Worm (Caenorhabditis elegans) whole organism, young adult: ENCODE data around the gene nspc-20.

ENCODE experiments used
- B0035.1 ChIP-seq: sonication (generic microtip); optimal IDR thresholded peaks from 2 replicates; lab custom pipeline; 2016; ENCODE audit warnings: missing genetic modification characterization, mild to moderate bottlenecking, missing compliant biosample characterization, missing genotype, missing genetic modification reagents
- B0261.1 ChIP-seq: sonication (generic microtip); optimal IDR thresholded peaks from 2 replicates; lab custom pipeline; 2016; ENCODE audit warnings: mild to moderate bottlenecking, missing genetic modification characterization, moderate library complexity, missing compliant biosample characterization
- F10E7.11 ChIP-seq: sonication (generic microtip); optimal IDR thresholded peaks from 2 replicates; lab custom pipeline; 2017; ENCODE audit warnings: mild to moderate bottlenecking, missing genetic modification characterization, moderate library complexity, missing compliant biosample characterization
- F22D6.2 ChIP-seq: sonication (generic microtip); optimal IDR thresholded peaks from 2 replicates; lab custom pipeline; 2016; ENCODE audit warnings: mild to moderate bottlenecking, missing genetic modification characterization, missing compliant biosample characterization
- F33H1.4 ChIP-seq: fragments of 200-800 bp; sonication (Bioruptor generic); IDR thresholded peaks from 2 replicates; pipeline ENCODE4 v1.3.6; 2022; ENCODE audit warnings: missing genetic modification reagents, missing genetic modification characterization, missing compliant biosample characterization
- F37B4.10 ChIP-seq: fragments of 200-800 bp; sonication (Bioruptor generic); IDR thresholded peaks from 2 replicates; pipeline ENCODE4 v1.3.6; 2022; ENCODE audit warnings: missing genetic modification characterization, missing compliant biosample characterization
- F49E8.2 ChIP-seq: sonication (generic microtip); optimal IDR thresholded peaks from 3 replicates; lab custom pipeline; 2017; ENCODE audit warnings: missing genetic modification characterization, mild to moderate bottlenecking, missing compliant biosample characterization, antibody characterized with exemption, moderate library complexity; ENCODE audit not compliant: insufficient read depth
- F55B11.4 ChIP-seq: sonication (generic microtip); optimal IDR thresholded peaks from 2 replicates; lab custom pipeline; 2016; ENCODE audit warnings: missing compliant biosample characterization, missing genetic modification characterization, borderline replicate concordance; ENCODE audit not compliant: insufficient read depth
- Y53F4B.3 ChIP-seq: fragments of 200-800 bp; sonication (Bioruptor generic); IDR thresholded peaks from 2 replicates; pipeline ENCODE4 v1.3.6; 2022; ENCODE audit warnings: missing genetic modification reagents, missing genetic modification characterization, missing compliant biosample characterization
- Y56A3A.18 ChIP-seq: fragments of 200-800 bp; sonication (Bioruptor generic); IDR thresholded peaks from 2 replicates; pipeline ENCODE4 v1.3.6; 2022; ENCODE audit warnings: missing genetic modification reagents, missing genetic modification characterization, missing compliant biosample characterization
- aptf-2 ChIP-seq: fragments of 200-800 bp; sonication (Bioruptor generic); conservative IDR thresholded peaks from 2 replicates; pipeline ENCODE4 v1.3.6; 2022; ENCODE audit warnings: missing genetic modification reagents, missing genetic modification characterization, missing compliant biosample characterization
- aptf-3 ChIP-seq: fragments of 200-800 bp; sonication (Bioruptor generic); IDR thresholded peaks from 2 replicates; pipeline ENCODE4 v1.3.6; 2022; ENCODE audit warnings: missing genetic modification characterization, missing compliant biosample characterization
- atf-7 ChIP-seq: sonication (generic microtip); optimal IDR thresholded peaks from 2 replicates; lab custom pipeline; 2017; ENCODE audit warnings: mild to moderate bottlenecking, missing genetic modification characterization, missing compliant biosample characterization
- athp-1 ChIP-seq: sonication (generic microtip); optimal IDR thresholded peaks from 2 replicates; lab custom pipeline; 2017; ENCODE audit warnings: mild to moderate bottlenecking, missing genetic modification characterization, missing compliant biosample characterization
- attf-5 ChIP-seq: fragments of 200-800 bp; sonication (Bioruptor generic); optimal IDR thresholded peaks from 2 replicates; lab custom pipeline; 2018; ENCODE audit warnings: mild to moderate bottlenecking, missing genetic modification characterization, missing compliant biosample characterization
- attf-6 ChIP-seq: fragments of 200-800 bp; sonication (Bioruptor generic); IDR thresholded peaks from 2 replicates; pipeline ENCODE4 v1.3.6; 2022; ENCODE audit warnings: missing genetic modification reagents, missing genetic modification characterization, missing compliant biosample characterization
- bed-2 ChIP-seq: fragments of 200-800 bp; sonication (Bioruptor generic); IDR thresholded peaks from 2 replicates; pipeline ENCODE4 v1.3.6; 2022; ENCODE audit warnings: missing genetic modification reagents, missing genetic modification characterization, missing compliant biosample characterization
- ceh-100 ChIP-seq: fragments of 200-800 bp; sonication (Bioruptor generic); IDR thresholded peaks from 2 replicates; pipeline ENCODE4 v1.3.6; 2022; ENCODE audit warnings: missing genetic modification reagents, missing genetic modification characterization, missing compliant biosample characterization
- ceh-27 ChIP-seq: fragments of 200-800 bp; sonication (Bioruptor generic); optimal IDR thresholded peaks from 2 replicates; lab custom pipeline; 2018; ENCODE audit warnings: mild to moderate bottlenecking, missing genetic modification characterization, moderate library complexity, missing compliant biosample characterization
- die-1 ChIP-seq: sonication (generic microtip); optimal IDR thresholded peaks from 2 replicates; lab custom pipeline; 2016; ENCODE audit warnings: missing genotype, mild to moderate bottlenecking, missing genetic modification characterization, missing compliant biosample characterization
- dox-1 ChIP-seq: fragments of 200-800 bp; sonication (Bioruptor generic); IDR thresholded peaks from 2 replicates; pipeline ENCODE4 v1.3.6; 2022; ENCODE audit warnings: missing genetic modification reagents, missing genetic modification characterization, missing compliant biosample characterization
- dpff-1 ChIP-seq: sonication (generic microtip); optimal IDR thresholded peaks from 2 replicates; lab custom pipeline; 2017; ENCODE audit warnings: mild to moderate bottlenecking, missing genetic modification characterization, missing compliant biosample characterization
- dpl-1 ChIP-seq: fragments of 150-350 bp; optimal IDR thresholded peaks from 2 replicates; lab custom pipeline; 2014; ENCODE audit warnings: missing biosample characterization, missing genetic modification reagents, missing genetic modification characterization
- efl-1 ChIP-seq: fragments of 150-350 bp; optimal IDR thresholded peaks from 2 replicates; lab custom pipeline; 2014; ENCODE audit warnings: missing biosample characterization, missing genetic modification reagents, missing genetic modification characterization
- egl-44 ChIP-seq: fragments of 200-800 bp; sonication (Bioruptor generic); IDR thresholded peaks from 2 replicates; pipeline ENCODE4 v1.3.6; 2022; ENCODE audit warnings: missing genetic modification reagents, missing genetic modification characterization, missing compliant biosample characterization
- hlh-12 ChIP-seq: sonication (generic microtip); optimal IDR thresholded peaks from 2 replicates; lab custom pipeline; 2016; ENCODE audit warnings: missing genetic modification characterization, missing compliant biosample characterization
- hlh-26 ChIP-seq: fragments of 200-800 bp; sonication (Bioruptor generic); conservative IDR thresholded peaks from 2 replicates; pipeline ENCODE4 v1.3.6; 2022; ENCODE audit warnings: missing genetic modification reagents, missing genetic modification characterization, missing compliant biosample characterization
- hmg-1.2 ChIP-seq: fragments of 200-800 bp; sonication (Bioruptor generic); IDR thresholded peaks from 2 replicates; pipeline ENCODE4 v1.3.6; 2022; ENCODE audit warnings: missing genetic modification reagents, missing genetic modification characterization, missing compliant biosample characterization
- hsf-1 ChIP-seq: fragments of 200-800 bp; sonication (Bioruptor generic); IDR thresholded peaks from 2 replicates; pipeline ENCODE4 v1.3.6; 2022; ENCODE audit warnings: missing genetic modification reagents, missing genetic modification characterization, missing compliant biosample characterization
- let-607 ChIP-seq, 2 experiments: fragments of 200-800 bp in 1 of 2; sonication (Bioruptor generic) in 1 of 2; sonication (generic microtip) in 1 of 2; optimal IDR thresholded peaks; 2 replicates each; lab custom pipeline; 2016 to 2018; ENCODE audit warnings: mild to moderate bottlenecking in 2 of 2, missing compliant biosample characterization in 2 of 2, missing genetic modification characterization in 2 of 2, moderate library complexity in 2 of 2, missing genotype in 1 of 2
- lin-35 ChIP-seq, 3 experiments: fragments of 150-350 bp in 2 of 3; sonication (generic microtip) in 1 of 3; optimal IDR thresholded peaks; 2 replicates each; lab custom pipeline; 2014 to 2018; ENCODE audit warnings: missing biosample characterization in 3 of 3, missing genetic modification characterization in 3 of 3, missing genetic modification reagents in 3 of 3
- lin-40 ChIP-seq: sonication (generic microtip); optimal IDR thresholded peaks from 2 replicates; lab custom pipeline; 2016; ENCODE audit warnings: missing genetic modification characterization, mild to moderate bottlenecking, missing compliant biosample characterization, missing genotype, missing genetic modification reagents
- lin-54 ChIP-seq: fragments of 200-800 bp; sonication (Bioruptor generic); optimal IDR thresholded peaks from 2 replicates; lab custom pipeline; 2018; ENCODE audit warnings: mild to moderate bottlenecking, missing genetic modification characterization, missing compliant biosample characterization
- nfya-2 ChIP-seq: fragments of 200-800 bp; sonication (Bioruptor generic); IDR thresholded peaks from 2 replicates; pipeline ENCODE4 v1.3.6; 2022; ENCODE audit warnings: missing genetic modification reagents, missing genetic modification characterization, missing compliant biosample characterization
- nfyb-1 ChIP-seq: fragments of 200-800 bp; sonication (Bioruptor generic); IDR thresholded peaks from 2 replicates; pipeline ENCODE4 v1.3.6; 2022; ENCODE audit warnings: missing genetic modification reagents, missing genetic modification characterization, missing compliant biosample characterization
- nhr-120 ChIP-seq: fragments of 200-800 bp; sonication (Bioruptor generic); IDR thresholded peaks from 2 replicates; pipeline ENCODE4 v1.3.6; 2022; ENCODE audit warnings: missing genetic modification characterization, missing compliant biosample characterization
- nhr-90 ChIP-seq: sonication (generic microtip); optimal IDR thresholded peaks from 2 replicates; lab custom pipeline; 2016; ENCODE audit warnings: missing genotype, mild to moderate bottlenecking, missing genetic modification characterization, missing compliant biosample characterization
- repo-1 ChIP-seq: sonication (generic microtip); optimal IDR thresholded peaks from 2 replicates; lab custom pipeline; 2017; ENCODE audit warnings: mild to moderate bottlenecking, missing genetic modification characterization, missing compliant biosample characterization
- rpc-1 ChIP-seq, 2 experiments: fragments of 150-350 bp in 1 of 2; sonication (generic microtip) in 1 of 2; optimal IDR thresholded peaks; 2 replicates each; lab custom pipeline; 2014 to 2018; ENCODE audit warnings: missing biosample characterization in 1 of 2, missing genetic modification characterization in 1 of 2, missing genetic modification reagents in 1 of 2, missing genotype in 1 of 2
- snpc-1.3 ChIP-seq: sonication (generic microtip); optimal IDR thresholded peaks from 2 replicates; lab custom pipeline; 2017; ENCODE audit warnings: missing genetic modification characterization, mild to moderate bottlenecking, missing compliant biosample characterization, antibody characterized with exemption, moderate library complexity, missing genotype, missing genetic modification reagents; ENCODE audit not compliant: insufficient read depth
- sptf-2 ChIP-seq: fragments of 200-800 bp; sonication (Bioruptor generic); optimal IDR thresholded peaks from 2 replicates; lab custom pipeline; 2018; ENCODE audit warnings: mild to moderate bottlenecking, missing genetic modification characterization, missing compliant biosample characterization
- tbp1 ChIP-seq: fragments of 200-800 bp; sonication (Bioruptor generic); optimal IDR thresholded peaks from 2 replicates; lab custom pipeline; 2018; ENCODE audit warnings: mild to moderate bottlenecking, missing genetic modification characterization, missing compliant biosample characterization
- tlf-1 ChIP-seq: fragments of 200-800 bp; sonication (Bioruptor generic); optimal IDR thresholded peaks from 2 replicates; lab custom pipeline; 2018; ENCODE audit warnings: mild to moderate bottlenecking, missing genetic modification characterization, missing compliant biosample characterization
- unc-62 ChIP-seq: fragments of 150-350 bp; optimal IDR thresholded peaks from 2 replicates; lab custom pipeline; 2014; ENCODE audit warnings: missing biosample characterization, missing genetic modification reagents, missing genetic modification characterization
- zfh-2 ChIP-seq: fragments of 200-800 bp; sonication (Bioruptor generic); conservative IDR thresholded peaks from 2 replicates; pipeline ENCODE4 v1.3.6; 2022; ENCODE audit warnings: missing genetic modification reagents, missing genetic modification characterization, missing compliant biosample characterization
- ztf-26 ChIP-seq: sonication (generic microtip); optimal IDR thresholded peaks from 2 replicates; lab custom pipeline; 2017; ENCODE audit warnings: missing genetic modification characterization, missing compliant biosample characterization
- ztf-28 ChIP-seq: fragments of 200-800 bp; sonication (Bioruptor generic); IDR thresholded peaks from 2 replicates; pipeline ENCODE4 v1.3.6; 2022; ENCODE audit warnings: missing genetic modification reagents, missing genetic modification characterization, missing compliant biosample characterization
- ztf-3 ChIP-seq: fragments of 200-800 bp; sonication (Bioruptor generic); optimal IDR thresholded peaks from 2 replicates; lab custom pipeline; 2018; ENCODE audit warnings: mild to moderate bottlenecking, missing genetic modification characterization, missing compliant biosample characterization
- ztf-6 ChIP-seq: fragments of 200-800 bp; sonication (Bioruptor generic); IDR thresholded peaks from 2 replicates; pipeline ENCODE4 v1.3.6; 2022; ENCODE audit warnings: missing genetic modification reagents, missing genetic modification characterization, missing compliant biosample characterization

The nspc-20 gene

ce11 chrX:14560297-14560680 is 30.3 kb upstream of the nspc-20 start (continued):
- TF ChIP-seq tbp1 (GFP tag; lab: Kevin White, UChicago) (peak; percentile 55), die-1 (tag; lab: Kevin White, UChicago) (peak; percentile 68), F49E8.2 (no peak), attf-6 (no peak), hmg-1.2 (GFP tag; lab: Robert Waterston, UW) (peak; percentile 59; the same call in 1 of the 2 replicates), F10E7.11 (tag; lab: Kevin White, UChicago) (no peak), atf-7 (tag; lab: Kevin White, UChicago) (peak; percentile 92), nhr-120 (GFP tag; lab: Robert Waterston, UW) (no peak), hsf-1 (GFP tag; lab: Robert Waterston, UW) (no peak), ceh-27 (GFP tag; lab: Kevin White, UChicago) (peak; percentile 85), egl-44 (GFP tag; lab: Robert Waterston, UW) (no peak), dox-1 (GFP tag; lab: Robert Waterston, UW) (peak; percentile 58), hlh-26 (no peak), athp-1 (tag; lab: Kevin White, UChicago) (no peak), ztf-3 (GFP tag; lab: Kevin White, UChicago) (peak; percentile 10), aptf-3 (GFP tag; lab: Robert Waterston, UW) (no peak), F37B4.10 (GFP tag; lab: Robert Waterston, UW) (no peak), ceh-100 (GFP tag; lab: Robert Waterston, UW) (no peak), rpc-1 (optimal IDR thresholded peaks at IDR 0.05; lab: Kevin White, UChicago) (no peak), rpc-1 (tag; optimal IDR thresholded peaks at IDR 0.05; lab: Kevin White, UChicago) (no peak), lin-54 (GFP tag; lab: Kevin White, UChicago) (peak; percentile 43), F22D6.2 (peak; percentile 32), nfyb-1 (GFP tag; lab: Robert Waterston, UW) (peak; percentile 75), F55B11.4 (tag; lab: Kevin White, UChicago) (no peak), ztf-28 (GFP tag; lab: Robert Waterston, UW) (no peak), lin-35 (GFP tag; optimal IDR thresholded peaks at IDR 0.05; lab: Kevin White, UChicago) (no peak), dpff-1 (tag; lab: Kevin White, UChicago) (no peak), nhr-90 (tag; lab: Kevin White, UChicago) (peak; percentile 73), B0035.1 (tag; lab: Kevin White, UChicago) (no peak), unc-62 (GFP tag; lab: Kevin White, UChicago) (peak; percentile 70), tlf-1 (GFP tag; lab: Kevin White, UChicago) (peak; percentile 66), ztf-6 (no peak; the same call in 1 of the 2 replicates), hlh-12 (tag; lab: Kevin White, UChicago) (no peak), lin-40 (tag; lab: Kevin White, UChicago) (peak; percentile 92), zfh-2 (GFP tag; lab: Robert Waterston, UW) (peak; percentile 79), B0261.1 (tag; lab: Kevin White, UChicago) (no peak), nfya-2 (GFP tag; lab: Robert Waterston, UW) (no peak), snpc-1.3 (tag; lab: Kevin White, UChicago) (no peak), Y53F4B.3 (GFP tag; lab: Robert Waterston, UW) (no peak), attf-5 (GFP tag; lab: Kevin White, UChicago) (peak; percentile 60), sptf-2 (no peak), ztf-26 (peak; percentile 69), aptf-2 (GFP tag; lab: Robert Waterston, UW) (no peak), let-607 (tag; optimal IDR thresholded peaks at IDR 0.05; lab: Kevin White, UChicago) (peak; percentile 9 to 37), dpl-1 (no peak), F33H1.4 (GFP tag; lab: Robert Waterston, UW) (no peak), bed-2 (no peak), repo-1 (tag; lab: Kevin White, UChicago) (peak; percentile 53), efl-1 (no peak), Y56A3A.18 (peak; percentile 45; the same call in 1 of the 2 replicates)
